Worm (Caenorhabditis elegans) whole organism, young adult: Measurements from ENCODE around the gene T02G5.7.

Source experiments
- T07F8.4 ChIP-seq: sonication (generic microtip); optimal IDR thresholded peaks from 2 replicates; lab custom pipeline; 2016; ENCODE audit warnings: mild to moderate bottlenecking, missing genetic modification characterization, moderate library complexity, missing compliant biosample characterization
- Y95B8A.8 ChIP-seq: fragments of 200-800 bp; sonication (Bioruptor generic); IDR thresholded peaks from 2 replicates; pipeline ENCODE4 v1.3.6; 2022; ENCODE audit warnings: missing genetic modification reagents, missing genetic modification characterization, missing compliant biosample characterization
- madf-3 ChIP-seq: fragments of 200-800 bp; sonication (Bioruptor generic); IDR thresholded peaks from 2 replicates; pipeline ENCODE4 v1.3.6; 2022; ENCODE audit warnings: missing genetic modification reagents, missing genetic modification characterization, missing compliant biosample characterization
- mcd-1 ChIP-seq: fragments of 200-800 bp; sonication (Bioruptor generic); IDR thresholded peaks from 2 replicates; pipeline ENCODE4 v1.3.6; 2022; ENCODE audit warnings: missing genetic modification reagents, missing genetic modification characterization, missing compliant biosample characterization
- nhr-80 ChIP-seq: sonication (generic microtip); optimal IDR thresholded peaks from 2 replicates; lab custom pipeline; 2016; ENCODE audit warnings: missing genetic modification characterization, missing compliant biosample characterization
- tlf-1 ChIP-seq: fragments of 200-800 bp; sonication (Bioruptor generic); optimal IDR thresholded peaks from 2 replicates; lab custom pipeline; 2018; ENCODE audit warnings: mild to moderate bottlenecking, missing genetic modification characterization, missing compliant biosample characterization

DNA sequence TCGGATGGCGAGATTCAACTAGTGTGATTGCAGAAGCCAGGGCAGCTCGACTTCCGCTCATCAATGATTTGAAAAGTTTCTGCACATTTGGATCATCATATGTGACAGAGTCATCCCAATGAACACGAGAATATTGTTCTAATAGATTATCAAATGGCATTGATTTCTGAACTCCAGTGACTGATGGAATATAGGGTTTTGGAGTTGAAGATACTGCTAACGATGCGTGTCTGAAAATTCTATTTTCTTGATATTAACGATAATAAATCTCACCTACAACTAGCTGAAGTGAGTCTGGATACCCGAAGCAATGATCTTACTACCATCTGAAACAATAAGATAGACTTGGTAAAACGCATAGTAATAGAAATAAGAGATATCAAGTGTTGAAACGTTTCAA, 25.4 kb downstream of the T02G5.7 start, which contains the start of gene mmaa-1:
- TF ChIP-seq mcd-1 (GFP tag; lab: Robert Waterston, UW) (0 out of 2 replicates have a peak, but pooled peaks have one; percentile 32), Y95B8A.8 (no peak), T07F8.4 (tag; lab: Kevin White, UChicago) (no peak), nhr-80 (no peak), madf-3 (GFP tag; lab: Robert Waterston, UW) (no peak), tlf-1 (no peak)
